Fruit fly (Drosophila melanogaster): ENCODE data around the gene PGRP-SB1.

DNA sequence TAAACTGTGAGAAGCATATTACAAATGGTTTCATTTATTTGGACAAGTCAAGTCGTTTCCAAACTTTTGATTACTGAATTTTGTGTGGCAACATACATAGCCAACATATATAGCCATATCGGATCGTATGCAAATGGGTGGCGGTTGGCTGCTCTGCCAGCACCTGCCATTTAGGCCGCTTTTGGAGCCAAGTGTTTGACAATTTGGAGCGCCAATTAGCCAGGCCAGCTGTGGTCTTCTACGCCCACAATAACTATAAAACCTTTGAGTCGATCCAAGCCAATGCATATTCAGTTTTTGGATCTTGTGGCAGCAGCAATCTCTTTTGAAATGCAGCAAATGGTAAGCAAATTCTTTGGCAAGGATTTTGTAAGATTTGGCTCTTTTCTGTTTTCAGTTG, 3.2 kb downstream of the PGRP-SB1 start, which contains the start of gene CG13031:
- TF ChIP-seq CG10348 (GFP tag; IDR thresholded peaks at IDR 0.05) (no peak), Pif1A (GFP tag; optimal IDR thresholded peaks at IDR 0.05) (no peak), D1 (tag; optimal IDR thresholded peaks at IDR 0.05) (no peak), EcR (GFP tag; optimal IDR thresholded peaks at IDR 0.05) (no peak), CG8301 (tag; optimal IDR thresholded peaks at IDR 0.05) (no peak), CG4496 (GFP tag; IDR thresholded peaks at IDR 0.05) (no peak), Pif1B (GFP tag; optimal IDR thresholded peaks at IDR 0.05) (no peak), rn (GFP tag; IDR thresholded peaks at IDR 0.05) (no peak), CG8159 (tag; optimal IDR thresholded peaks at IDR 0.05) (no peak), CG15710 (tag; optimal IDR thresholded peaks at IDR 0.05) (no peak), CG9948 (tag; optimal IDR thresholded peaks at IDR 0.05) (no peak), CG13204 (GFP tag; optimal IDR thresholded peaks at IDR 0.05) (no peak)
